Fruit fly (Drosophila melanogaster) whole organism, embryonic: ENCODE data around the gene NELF-B.

Experiments used
- Bgb ChIP-seq: fragments of 200-800 bp; sonication (Bioruptor generic); IDR thresholded peaks from 2 replicates; pipeline ENCODE4 v1.3.6; 2022; ENCODE audit warnings: missing biosample characterization, missing genetic modification characterization; ENCODE audit not compliant: partially characterized antibody
- CG12942 ChIP-seq: fragments of 200-800 bp; sonication (Bioruptor generic); optimal IDR thresholded peaks from 3 replicates; lab custom pipeline; 2016; ENCODE audit warnings: missing biosample characterization, missing genetic modification characterization
- CG13894 ChIP-seq: fragments of 200-800 bp; sonication (Bioruptor generic); optimal IDR thresholded peaks from 3 replicates; lab custom pipeline; 2018; ENCODE audit warnings: missing biosample characterization, mild to moderate bottlenecking, missing genetic modification characterization, moderate library complexity
- CG15073 ChIP-seq: fragments of 200-800 bp; sonication (Bioruptor generic); optimal IDR thresholded peaks from 2 replicates; lab custom pipeline; 2016; ENCODE audit warnings: missing biosample characterization, missing genetic modification characterization
- CG15269 ChIP-seq: fragments of 200-800 bp; sonication (Bioruptor generic); optimal IDR thresholded peaks from 2 replicates; lab custom pipeline; 2018; ENCODE audit warnings: missing biosample characterization, mild to moderate bottlenecking, missing genetic modification characterization, moderate library complexity
- CG1647 ChIP-seq: fragments of 200-800 bp; sonication (Bioruptor generic); optimal IDR thresholded peaks from 3 replicates; lab custom pipeline; 2016; ENCODE audit warnings: missing biosample characterization, missing genetic modification characterization
- CG17612 ChIP-seq: fragments of 200-800 bp; sonication (Bioruptor generic); IDR thresholded peaks from 2 replicates; pipeline ENCODE4 v1.3.6; 2022; ENCODE audit warnings: missing biosample characterization, missing genetic modification characterization
- CG17912 ChIP-seq: fragments of 200-800 bp; sonication (Bioruptor generic); optimal IDR thresholded peaks from 2 replicates; lab custom pipeline; 2018; ENCODE audit warnings: missing biosample characterization, mild to moderate bottlenecking, missing genetic modification characterization
- CG30020 ChIP-seq: fragments of 200-800 bp; optimal IDR thresholded peaks from 2 replicates; lab custom pipeline; 2019; ENCODE audit warnings: missing biosample characterization, mild to moderate bottlenecking, missing genetic modification characterization, moderate library complexity
- CG31224 ChIP-seq: fragments of 200-800 bp; sonication (Bioruptor generic); IDR thresholded peaks from 2 replicates; pipeline ENCODE4 v1.3.6; 2022; ENCODE audit warnings: missing biosample characterization, missing genetic modification characterization
- CG32532 ChIP-seq: fragments of 200-800 bp; sonication (Bioruptor generic); IDR thresholded peaks from 2 replicates; pipeline ENCODE4 v1.3.6; 2022; ENCODE audit warnings: missing biosample characterization, missing genetic modification characterization
- CG4820 ChIP-seq: fragments of 200-800 bp; sonication (Bioruptor generic); optimal IDR thresholded peaks from 3 replicates; lab custom pipeline; 2016; ENCODE audit warnings: missing biosample characterization, missing genetic modification characterization
- CG5180 ChIP-seq: fragments of 200-800 bp; sonication (Bioruptor generic); optimal IDR thresholded peaks from 3 replicates; lab custom pipeline; 2017; ENCODE audit warnings: missing biosample characterization, missing genetic modification characterization, mild to moderate bottlenecking, moderate library complexity, missing genetic modification reagents
- CG6683 ChIP-seq: fragments of 200-800 bp; sonication (Bioruptor generic); optimal IDR thresholded peaks from 2 replicates; lab custom pipeline; 2017; ENCODE audit warnings: missing biosample characterization, mild to moderate bottlenecking, missing genetic modification characterization, missing genetic modification reagents
- CG6689 ChIP-seq: fragments of 200-800 bp; sonication (Bioruptor generic); IDR thresholded peaks from 2 replicates; pipeline ENCODE4 v1.3.6; 2022; ENCODE audit warnings: missing biosample characterization, missing genetic modification characterization
- CG8359 ChIP-seq: fragments of 200-800 bp; sonication (Bioruptor generic); optimal IDR thresholded peaks from 2 replicates; lab custom pipeline; 2017; ENCODE audit warnings: missing biosample characterization, mild to moderate bottlenecking, missing genetic modification characterization, borderline replicate concordance
- CG8944 ChIP-seq: fragments of 200-800 bp; sonication (Bioruptor generic); optimal IDR thresholded peaks from 3 replicates; lab custom pipeline; 2016; ENCODE audit warnings: missing biosample characterization, missing genetic modification characterization
- CTCF ChIP-seq: fragments of 200-800 bp; sonication (Bioruptor generic); optimal IDR thresholded peaks from 2 replicates; lab custom pipeline; 2017; ENCODE audit warnings: missing biosample characterization, mild to moderate bottlenecking, missing genetic modification characterization, moderate library complexity
- H2.0 ChIP-seq: fragments of 200-800 bp; sonication (Bioruptor generic); IDR thresholded peaks from 2 replicates; pipeline ENCODE4 v1.3.6; 2022; ENCODE audit warnings: missing biosample characterization, missing genetic modification characterization
- HmgD ChIP-seq: fragments of 200-800 bp; sonication (Bioruptor generic); optimal IDR thresholded peaks from 3 replicates; lab custom pipeline; 2016; ENCODE audit warnings: missing biosample characterization, missing genetic modification characterization
- Hmr ChIP-seq: fragments of 200-800 bp; sonication (Bioruptor generic); optimal IDR thresholded peaks from 3 replicates; lab custom pipeline; 2017; ENCODE audit warnings: mild to moderate bottlenecking, missing biosample characterization, missing genetic modification reagents, missing genetic modification characterization
- Hsf ChIP-seq: fragments of 200-800 bp; sonication (Bioruptor generic); optimal IDR thresholded peaks from 3 replicates; lab custom pipeline; 2016; ENCODE audit warnings: missing biosample characterization, missing genetic modification characterization
- Lpt ChIP-seq: fragments of >200 bp; optimal IDR thresholded peaks from 2 replicates; lab custom pipeline; 2018; ENCODE audit warnings: missing biosample characterization, missing genetic modification characterization
- MBD-R2 ChIP-seq: fragments of 200-800 bp; sonication (Bioruptor generic); IDR thresholded peaks from 2 replicates; pipeline ENCODE4 v1.3.6; 2022; ENCODE audit warnings: missing biosample characterization, missing genetic modification characterization
- Mad ChIP-seq: fragments of 200-800 bp; sonication (Bioruptor generic); optimal IDR thresholded peaks from 2 replicates; lab custom pipeline; 2016; ENCODE audit warnings: missing biosample characterization, missing genetic modification characterization
- Max ChIP-seq: fragments of 200-800 bp; sonication (Bioruptor generic); optimal IDR thresholded peaks from 2 replicates; lab custom pipeline; 2016; ENCODE audit warnings: missing biosample characterization, mild to moderate bottlenecking, missing genetic modification characterization
- Meics ChIP-seq: fragments of 200-800 bp; sonication (Bioruptor generic); optimal IDR thresholded peaks from 2 replicates; lab custom pipeline; 2017; ENCODE audit warnings: missing biosample characterization, mild to moderate bottlenecking, missing genetic modification characterization
- NC2α ChIP-seq: fragments of 200-800 bp; sonication (Bioruptor generic); optimal IDR thresholded peaks from 2 replicates; lab custom pipeline; 2016; ENCODE audit warnings: missing biosample characterization, missing genetic modification characterization
- Sry-β ChIP-seq: fragments of 200-800 bp; sonication (Bioruptor generic); optimal IDR thresholded peaks from 2 replicates; lab custom pipeline; 2018; ENCODE audit warnings: missing biosample characterization, mild to moderate bottlenecking, missing genetic modification characterization, moderate library complexity
- Usf ChIP-seq: fragments of 200-800 bp; sonication (Bioruptor generic); optimal IDR thresholded peaks from 2 replicates; lab custom pipeline; 2017; ENCODE audit warnings: missing genotype, missing biosample characterization, missing genetic modification characterization
- ac ChIP-seq: fragments of 200-800 bp; sonication (Bioruptor generic); optimal IDR thresholded peaks from 3 replicates; lab custom pipeline; 2017; ENCODE audit warnings: missing biosample characterization, mild to moderate bottlenecking, missing genetic modification characterization
- ase ChIP-seq: fragments of 200-800 bp; sonication (Bioruptor generic); IDR thresholded peaks from 3 replicates; pipeline ENCODE4 v1.3.6; 2022; ENCODE audit warnings: missing biosample characterization, missing genetic modification characterization
- bab2 ChIP-seq: fragments of 200-800 bp; sonication (Bioruptor generic); optimal IDR thresholded peaks from 2 replicates; lab custom pipeline; 2016; ENCODE audit warnings: missing biosample characterization, missing genetic modification characterization
- bigmax ChIP-seq: fragments of 200-800 bp; sonication (Bioruptor generic); optimal IDR thresholded peaks from 2 replicates; lab custom pipeline; 2018; ENCODE audit warnings: missing biosample characterization, mild to moderate bottlenecking, missing genetic modification characterization
- bowl ChIP-seq: fragments of 200-800 bp; sonication (Bioruptor generic); IDR thresholded peaks from 2 replicates; pipeline ENCODE4 v1.3.6; 2022; ENCODE audit warnings: missing biosample characterization, missing genetic modification characterization
- cad ChIP-seq: fragments of >200 bp; optimal IDR thresholded peaks from 2 replicates; lab custom pipeline; 2017; ENCODE audit warnings: missing biosample characterization, missing genetic modification characterization
- chm ChIP-seq: fragments of 200-800 bp; sonication (Bioruptor generic); IDR thresholded peaks from 2 replicates; pipeline ENCODE4 v1.3.6; 2022; ENCODE audit warnings: missing biosample characterization, missing genetic modification characterization
- esg ChIP-seq: fragments of 200-800 bp; sonication (Bioruptor generic); conservative IDR thresholded peaks from 2 replicates; pipeline ENCODE4 v1.3.6; 2022; ENCODE audit warnings: missing biosample characterization, missing genetic modification characterization
- eve ChIP-seq, 2 experiments: fragments of >200 bp; optimal IDR thresholded peaks; 2 replicates each; lab custom pipeline; 2017; ENCODE audit warnings: missing biosample characterization in 2 of 2, missing genetic modification characterization in 2 of 2
- jigr1 ChIP-seq: fragments of 200-800 bp; sonication (Bioruptor generic); IDR thresholded peaks from 3 replicates; pipeline ENCODE4 v1.3.6; 2022; ENCODE audit warnings: missing biosample characterization, missing genetic modification characterization
- kah ChIP-seq: fragments of 200-800 bp; sonication (Bioruptor generic); optimal IDR thresholded peaks from 2 replicates; lab custom pipeline; 2018; ENCODE audit warnings: missing biosample characterization, mild to moderate bottlenecking, missing genetic modification characterization
- klu ChIP-seq: fragments of 200-800 bp; sonication (Bioruptor generic); IDR thresholded peaks from 2 replicates; pipeline ENCODE4 v1.3.6; 2022; ENCODE audit warnings: missing biosample characterization, missing genetic modification characterization
- lab ChIP-seq: fragments of 200-800 bp; sonication (Bioruptor generic); optimal IDR thresholded peaks from 3 replicates; lab custom pipeline; 2017; ENCODE audit warnings: missing biosample characterization, missing genetic modification characterization, mild to moderate bottlenecking, moderate library complexity, missing genetic modification reagents
- lmd ChIP-seq: fragments of 200-800 bp; sonication (Bioruptor generic); IDR thresholded peaks from 2 replicates; pipeline ENCODE4 v1.3.6; 2022; ENCODE audit warnings: missing biosample characterization, missing genetic modification characterization
- maf-S ChIP-seq: fragments of 200-800 bp; sonication (Bioruptor generic); optimal IDR thresholded peaks from 2 replicates; lab custom pipeline; 2016; ENCODE audit warnings: missing biosample characterization, missing genetic modification characterization
- mirr ChIP-seq: fragments of 200-800 bp; sonication (Bioruptor generic); optimal IDR thresholded peaks from 3 replicates; lab custom pipeline; 2018; ENCODE audit warnings: missing biosample characterization, mild to moderate bottlenecking, missing genetic modification characterization
- org-1 ChIP-seq: fragments of 200-800 bp; sonication (Bioruptor generic); optimal IDR thresholded peaks from 2 replicates; lab custom pipeline; 2017; ENCODE audit warnings: missing biosample characterization, missing genetic modification characterization
- pros ChIP-seq: fragments of 200-800 bp; sonication (Bioruptor generic); optimal IDR thresholded peaks from 3 replicates; lab custom pipeline; 2019; ENCODE audit warnings: missing biosample characterization, mild to moderate bottlenecking, missing genetic modification characterization, moderate library complexity
- ro ChIP-seq: fragments of 200-800 bp; sonication (Bioruptor generic); IDR thresholded peaks from 2 replicates; pipeline ENCODE4 v1.3.6; 2022; ENCODE audit warnings: missing biosample characterization, missing genetic modification characterization
- z ChIP-seq: fragments of 200-800 bp; sonication (Bioruptor generic); IDR thresholded peaks from 3 replicates; pipeline ENCODE4 v1.3.6; 2022; ENCODE audit warnings: missing biosample characterization, missing genetic modification characterization

Gene NELF-B

DNA sequence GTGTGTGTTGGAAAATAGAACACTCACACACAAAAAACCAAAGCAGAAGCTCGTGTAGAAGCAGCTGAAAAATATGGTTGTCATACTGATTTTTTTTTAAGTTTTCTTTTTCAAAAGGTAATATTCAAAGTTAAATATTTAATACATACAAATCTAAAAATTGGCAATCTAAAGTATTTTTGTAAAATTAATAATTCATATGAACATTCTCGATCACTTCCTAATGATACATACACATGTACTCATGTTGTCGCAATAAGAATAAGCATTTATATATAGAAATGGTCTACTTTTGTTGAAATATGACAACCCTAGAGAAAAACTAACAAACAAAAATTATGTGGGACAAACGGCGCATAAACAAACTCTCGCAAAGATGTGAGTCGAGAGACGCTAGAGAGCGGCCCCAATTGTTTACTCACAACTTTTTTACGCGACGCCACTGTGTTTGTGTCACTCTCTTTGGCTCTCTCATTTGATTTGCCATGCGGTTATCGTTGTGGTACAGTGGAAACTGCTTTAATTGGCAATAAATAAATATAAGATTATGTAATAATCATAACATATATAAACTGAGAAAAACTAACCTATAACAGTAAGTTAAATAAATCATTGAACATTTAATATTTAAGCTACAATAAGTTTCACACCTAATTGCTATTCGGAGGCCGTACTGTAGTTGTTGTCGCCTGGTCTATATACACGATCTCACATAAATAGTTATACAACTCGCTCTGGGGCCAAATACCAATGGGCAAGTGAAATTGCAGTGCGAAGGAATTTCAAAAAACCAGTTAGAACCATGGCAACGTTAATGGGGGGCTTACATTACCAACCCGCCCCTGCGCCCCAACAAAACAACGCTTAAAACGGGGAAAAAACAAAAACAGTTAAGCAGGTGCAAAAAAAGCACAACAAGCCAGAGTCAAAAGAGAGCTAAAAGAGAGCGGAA is 21.5 kb downstream of the NELF-B start (continued):
- TF ChIP-seq CG17612, result peak; percentile 97
- TF ChIP-seq CG15073 (GFP tag; lab: Kevin White, UChicago), result peak; percentile 90
- TF ChIP-seq mirr, result peak; percentile 98
- TF ChIP-seq CG30020 (tag; lab: Kevin White, UChicago), result peak; percentile 88
- peak; percentile 35 for TF ChIP-seq CG8944 (GFP tag; lab: Kevin White, UChicago)
- TF ChIP-seq ac (GFP tag; lab: Kevin White, UChicago), result peak; percentile 81
- peak; percentile 50 for TF ChIP-seq CTCF (GFP tag; lab: Kevin White, UChicago)
- peak; percentile 92 for TF ChIP-seq CG4820 (GFP tag; lab: Kevin White, UChicago)
- TF ChIP-seq CG13894, result peak; percentile 99
- peak; percentile 90 for TF ChIP-seq CG5180 (GFP tag; lab: Kevin White, UChicago)
- peak; percentile 84 for TF ChIP-seq CG8359
- TF ChIP-seq Lpt, result no peak
- peak; percentile 81 for TF ChIP-seq pros (GFP tag; lab: Kevin White, UChicago)
- peak in 1 of 2 experiments; percentile 98 for TF ChIP-seq eve (GFP tag; optimal IDR thresholded peaks at IDR 0.05; lab: Kevin White, UChicago)
- TF ChIP-seq lab, result peak; percentile 99
- peak; percentile 98 for TF ChIP-seq Meics (GFP tag; lab: Kevin White, UChicago)
- TF ChIP-seq chm, result peak; percentile 98
- peak; percentile 98 for TF ChIP-seq ase (GFP tag; lab: Robert Waterston, UW)
- TF ChIP-seq Usf (GFP tag; lab: Kevin White, UChicago), result peak; percentile 92
- peak; percentile 99 for TF ChIP-seq CG32532 (GFP tag; lab: Robert Waterston, UW)
- TF ChIP-seq CG15269, result peak; percentile 99
- peak; percentile 40 for TF ChIP-seq maf-S (GFP tag; lab: Kevin White, UChicago)
- peak; percentile 86 for TF ChIP-seq bab2
- no peak for TF ChIP-seq Bgb
- TF ChIP-seq z (GFP tag; lab: Robert Waterston, UW), result peak; percentile 84
- peak; percentile 68 for TF ChIP-seq CG1647
- TF ChIP-seq MBD-R2 (GFP tag; lab: Robert Waterston, UW), result peak; percentile 99
- TF ChIP-seq Sry-β (GFP tag; lab: Kevin White, UChicago), result peak; percentile 66
- peak; percentile 64 for TF ChIP-seq NC2α (GFP tag; lab: Kevin White, UChicago)
- TF ChIP-seq CG6683 (GFP tag; lab: Kevin White, UChicago), result peak; percentile 96
- TF ChIP-seq cad (GFP tag; lab: Kevin White, UChicago), result no peak
- peak; percentile 98 for TF ChIP-seq esg (GFP tag; lab: Robert Waterston, UW)
- TF ChIP-seq Mad (GFP tag; lab: Kevin White, UChicago), result peak; percentile 90
- TF ChIP-seq CG31224 (GFP tag; lab: Robert Waterston, UW), result peak; percentile 96
- peak; percentile 99 for TF ChIP-seq H2.0 (GFP tag; lab: Robert Waterston, UW)
- peak; percentile 98 for TF ChIP-seq Hmr (GFP tag; lab: Kevin White, UChicago)
- peak; percentile 97 for TF ChIP-seq CG17912
- peak; percentile 80 for TF ChIP-seq Max (GFP tag; lab: Kevin White, UChicago)
- peak; percentile 82 for TF ChIP-seq Hsf
- peak; percentile 98 for TF ChIP-seq bowl (GFP tag; lab: Robert Waterston, UW)
- TF ChIP-seq lmd (GFP tag; lab: Robert Waterston, UW), result peak; percentile 98
- peak; percentile 95 for TF ChIP-seq klu
- TF ChIP-seq bigmax (GFP tag; lab: Kevin White, UChicago), result peak; percentile 60
- TF ChIP-seq CG12942, result peak; percentile 95
- TF ChIP-seq HmgD (GFP tag; lab: Kevin White, UChicago), result no peak
- TF ChIP-seq kah (GFP tag; lab: Kevin White, UChicago), result peak; percentile 96
- peak; percentile 95 for TF ChIP-seq ro (GFP tag; lab: Robert Waterston, UW)
- peak; percentile 95 for TF ChIP-seq jigr1 (GFP tag; lab: Robert Waterston, UW)
- peak; percentile 98 for TF ChIP-seq CG6689 (GFP tag; lab: Robert Waterston, UW)
- peak; percentile 96 for TF ChIP-seq org-1 (GFP tag; lab: Kevin White, UChicago)
